Worm (Caenorhabditis elegans): Measurements from ENCODE around the gene F52D10.2.

The F52D10.2 gene

DNA sequence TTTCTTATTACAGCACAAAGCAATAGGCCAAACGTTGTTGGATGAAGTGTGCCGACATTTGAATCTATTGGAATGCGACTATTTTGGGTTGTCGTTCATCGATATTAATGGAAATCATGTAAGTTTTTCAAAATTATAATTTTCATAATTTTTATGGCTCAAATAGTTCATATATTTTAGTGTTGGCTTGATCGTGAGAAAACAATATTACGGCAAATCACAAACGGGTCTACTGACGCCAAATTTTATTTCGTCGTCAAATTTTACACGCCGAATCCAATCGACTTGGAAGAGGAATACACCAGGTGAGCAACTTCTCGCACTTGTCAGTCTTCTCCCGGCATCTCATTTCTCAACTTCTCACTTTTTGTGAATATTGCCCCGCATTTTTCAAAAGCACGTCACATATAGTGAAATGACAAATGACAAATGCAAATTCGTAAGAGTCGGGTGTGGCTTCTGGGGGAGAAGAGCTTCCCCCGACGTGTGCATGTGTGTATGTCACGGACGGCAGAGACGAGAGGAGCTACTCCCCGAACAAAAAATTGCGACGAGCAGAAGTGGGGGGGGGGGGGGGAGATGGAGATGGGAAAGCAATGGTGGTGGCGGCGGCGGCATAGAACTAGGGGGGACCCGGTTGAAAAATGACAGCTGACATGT is 15.0 kb downstream of the F52D10.2 start:
- TF ChIP-seq snpc-4 (tag; optimal IDR thresholded peaks at IDR 0.05) (no peak), lin-39 (tag; optimal IDR thresholded peaks at IDR 0.05) (peak; percentile 64), unc-62 (GFP tag; optimal IDR thresholded peaks at IDR 0.05) (peak; percentile 32)

DNA sequence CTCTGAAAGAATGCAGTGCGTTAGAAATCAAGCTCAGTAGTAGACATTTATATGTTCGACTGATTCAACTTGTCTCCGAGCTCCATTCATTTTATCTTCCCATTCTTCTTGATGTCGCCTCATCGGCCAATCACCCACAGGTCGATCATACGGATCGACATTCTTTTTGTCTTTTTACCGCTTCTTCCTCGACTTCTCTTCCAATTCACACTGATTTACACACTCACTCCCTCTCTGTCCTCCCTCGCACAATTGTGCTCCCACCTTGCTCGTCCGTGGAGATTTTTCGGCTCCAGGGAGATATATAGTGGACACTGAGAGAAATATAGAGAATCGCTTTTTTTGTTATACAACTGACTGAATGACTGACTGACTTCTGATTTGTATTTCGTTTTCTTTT is 17.4 kb downstream of the F52D10.2 start:
- no peak for TF ChIP-seq nhr-76 (tag; optimal IDR thresholded peaks at IDR 0.05)
- TF ChIP-seq skn-1 (tag; optimal IDR thresholded peaks at IDR 0.05), result no peak
- no peak for TF ChIP-seq nhr-25 (tag; optimal IDR thresholded peaks at IDR 0.05)
- TF ChIP-seq ztf-11 (tag; optimal IDR thresholded peaks at IDR 0.05), result no peak
- TF ChIP-seq nhr-43 (tag; optimal IDR thresholded peaks at IDR 0.05; ENCODE audit: poor library complexity, severe bottlenecking), result no peak

DNA sequence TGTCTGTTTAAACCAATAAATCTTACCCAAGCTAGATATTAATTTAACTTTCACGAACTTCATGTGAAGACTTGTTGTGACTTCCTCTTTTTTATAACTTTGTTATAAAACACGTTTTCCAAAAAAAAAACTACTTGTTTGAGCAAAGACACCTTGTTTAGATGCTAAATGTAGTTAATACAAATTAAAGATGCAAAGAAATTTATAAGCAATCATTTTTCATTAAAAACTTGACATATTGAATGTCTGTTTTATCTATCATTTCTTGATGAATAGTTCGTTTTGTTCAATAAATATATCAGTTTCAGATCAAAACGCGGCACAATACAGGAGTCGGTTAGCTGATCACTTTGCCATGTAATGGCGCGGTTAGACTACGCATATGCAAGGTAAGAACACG is 19.3 kb downstream of the F52D10.2 start, which contains the start of gene frm-3:
TSS of gene frm-3 (plus strand) at position 301 of the 400 bp plus-strand sequence.
- TF ChIP-seq ceh-82 (tag; optimal IDR thresholded peaks at IDR 0.05) (no peak), unc-62 (GFP tag; optimal IDR thresholded peaks at IDR 0.05) (no peak), nfya-1 (tag; optimal IDR thresholded peaks at IDR 0.05; ENCODE audit: insufficient read depth) (no peak), R02D3.7 (tag; optimal IDR thresholded peaks at IDR 0.05) (no peak), nhr-67 (tag; optimal IDR thresholded peaks at IDR 0.05) (no peak), aly-2 (tag; optimal IDR thresholded peaks at IDR 0.05) (no peak)

DNA sequence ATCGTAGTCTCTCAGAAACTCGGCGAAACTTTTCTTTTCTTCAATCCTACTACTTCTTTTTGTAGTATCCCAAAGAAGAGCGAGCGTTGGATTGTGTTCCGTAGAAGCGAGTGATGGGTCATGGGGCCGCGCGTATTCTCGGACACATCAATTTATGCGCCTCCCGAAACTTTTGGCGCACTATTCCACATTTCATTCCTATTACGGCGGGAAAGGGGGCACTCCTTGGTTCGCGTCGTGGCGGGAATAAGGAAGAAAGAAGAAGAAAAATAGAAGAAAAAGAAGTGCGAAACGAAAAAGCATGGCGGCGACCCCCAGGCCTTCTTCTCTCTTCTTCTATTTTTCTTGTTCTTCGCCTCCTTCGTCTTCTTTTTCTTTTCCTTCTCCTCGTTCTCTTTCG is 19.8 kb downstream of the F52D10.2 start:
- TF ChIP-seq aly-2 (tag; optimal IDR thresholded peaks at IDR 0.05) (no peak), lin-15B (tag; optimal IDR thresholded peaks at IDR 0.05) (no peak), daf-12 (tag; optimal IDR thresholded peaks at IDR 0.05) (no peak), egl-27 (tag; optimal IDR thresholded peaks at IDR 0.05) (no peak), nhr-237 (tag; optimal IDR thresholded peaks at IDR 0.05) (no peak), nhr-11 (tag; optimal IDR thresholded peaks at IDR 0.05) (no peak), unc-62 (GFP tag; optimal IDR thresholded peaks at IDR 0.05) (no peak), ztf-4 (tag; optimal IDR thresholded peaks at IDR 0.05) (no peak), nhr-23 (tag; optimal IDR thresholded peaks at IDR 0.05) (peak; percentile 6), lin-39 (tag; optimal IDR thresholded peaks at IDR 0.05) (peak; percentile 1), nhr-25 (tag; optimal IDR thresholded peaks at IDR 0.05) (no peak), unc-39 (tag; optimal IDR thresholded peaks at IDR 0.05) (no peak), skn-1 (tag; optimal IDR thresholded peaks at IDR 0.05) (no peak), nfya-1 (tag; optimal IDR thresholded peaks at IDR 0.05; ENCODE audit: insufficient read depth) (peak; percentile 41), ZK546.5 (tag; optimal IDR thresholded peaks at IDR 0.05) (no peak), nhr-67 (tag; optimal IDR thresholded peaks at IDR 0.05) (no peak), R02D3.7 (tag; optimal IDR thresholded peaks at IDR 0.05) (no peak), nhr-77 (tag; optimal IDR thresholded peaks at IDR 0.05) (no peak), ama-1 (optimal IDR thresholded peaks at IDR 0.05) (no peak), elt-2 (tag; optimal IDR thresholded peaks at IDR 0.05) (no peak), snpc-4 (tag; optimal IDR thresholded peaks at IDR 0.05) (no peak), hmg-11 (tag; optimal IDR thresholded peaks at IDR 0.05) (no peak), ceh-9 (tag; optimal IDR thresholded peaks at IDR 0.05) (no peak)

DNA sequence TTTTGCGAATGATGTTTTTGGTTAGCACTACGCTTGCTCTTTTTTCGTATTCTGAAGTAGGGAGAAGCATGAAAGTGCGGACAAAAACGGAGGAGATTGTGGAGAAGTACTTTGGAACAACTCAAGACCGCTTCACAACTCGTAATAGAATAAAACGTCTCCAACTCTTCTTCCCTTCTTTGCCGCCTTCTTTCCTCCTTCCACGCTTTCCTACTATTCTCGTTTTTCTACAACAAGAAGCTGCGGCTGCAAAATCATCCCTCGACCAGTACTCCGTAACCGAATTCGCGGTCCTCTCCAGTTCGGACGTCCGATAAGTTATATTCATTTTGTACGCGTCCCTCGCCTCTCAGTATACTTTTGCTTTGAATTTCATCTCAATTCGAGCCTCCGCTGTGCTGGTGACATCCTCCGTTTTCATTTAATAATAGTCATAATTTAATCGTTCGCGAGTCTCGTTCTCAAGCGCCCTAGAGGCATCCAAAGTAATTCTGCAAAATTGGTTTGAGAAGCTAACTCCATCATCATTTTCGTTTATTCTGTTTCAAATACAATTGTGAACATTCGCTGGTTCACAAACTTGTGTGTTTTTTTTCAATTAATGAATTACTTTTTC is 21.7 kb downstream of the F52D10.2 start:
- TF ChIP-seq ceh-9 (tag; optimal IDR thresholded peaks at IDR 0.05), result no peak
- TF ChIP-seq fkh-10 (GFP tag; optimal IDR thresholded peaks at IDR 0.05), result peak; percentile 71
- no peak for TF ChIP-seq R02D3.7 (tag; optimal IDR thresholded peaks at IDR 0.05)

DNA sequence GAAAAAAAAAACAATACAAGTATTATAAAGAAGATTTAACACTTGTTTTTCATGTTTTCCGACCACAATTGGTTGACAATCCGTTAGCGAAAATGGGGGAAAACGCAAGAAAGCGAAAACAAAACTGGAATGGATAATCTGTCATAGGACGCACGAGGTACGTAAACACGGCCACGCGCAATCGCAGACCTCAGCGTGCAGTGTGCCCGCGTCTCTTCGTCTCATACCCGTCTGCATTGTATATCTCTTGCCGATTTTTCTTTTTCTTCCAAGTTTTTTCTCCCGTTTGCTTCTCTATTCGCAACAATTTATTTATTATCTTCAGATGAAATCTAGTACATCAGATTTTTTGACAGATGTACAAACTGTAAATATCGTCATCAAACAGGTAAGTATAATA is 27.9 kb downstream of the F52D10.2 start, which contains the start of gene trpp-9:
TSS of gene trpp-9 (plus strand) at position 261 of the 400 bp plus-strand sequence.
- TF ChIP-seq lsy-12 (tag; optimal IDR thresholded peaks at IDR 0.05) (no peak), hmg-11 (tag; optimal IDR thresholded peaks at IDR 0.05) (peak; percentile 82), egl-5 (tag; optimal IDR thresholded peaks at IDR 0.05) (peak; percentile 76), nhr-43 (tag; optimal IDR thresholded peaks at IDR 0.05; ENCODE audit: poor library complexity, severe bottlenecking) (peak; percentile 42), ama-1 (optimal IDR thresholded peaks at IDR 0.05) (no peak), sea-2 (GFP tag; optimal IDR thresholded peaks at IDR 0.05) (no peak), nhr-28 (tag; optimal IDR thresholded peaks at IDR 0.05) (no peak), nhr-23 (tag; optimal IDR thresholded peaks at IDR 0.05) (peak; percentile 59), ceh-82 (tag; optimal IDR thresholded peaks at IDR 0.05) (no peak), nhr-77 (tag; optimal IDR thresholded peaks at IDR 0.05) (no peak), elt-1 (tag; optimal IDR thresholded peaks at IDR 0.05) (peak; percentile 74), tbx-2 (tag; optimal IDR thresholded peaks at IDR 0.05) (no peak), unc-39 (tag; optimal IDR thresholded peaks at IDR 0.05) (no peak), lin-39 (tag; optimal IDR thresholded peaks at IDR 0.05) (peak; percentile 79), fkh-2 (tag; optimal IDR thresholded peaks at IDR 0.05) (no peak), pha-4 (tag; optimal IDR thresholded peaks at IDR 0.05) (no peak), unc-62 (GFP tag; optimal IDR thresholded peaks at IDR 0.05) (no peak), nhr-25 (tag; optimal IDR thresholded peaks at IDR 0.05) (peak; percentile 66), R02D3.7 (tag; optimal IDR thresholded peaks at IDR 0.05) (no peak), nhr-11 (tag; optimal IDR thresholded peaks at IDR 0.05) (no peak), ztf-4 (tag; optimal IDR thresholded peaks at IDR 0.05) (no peak), snpc-4 (tag; optimal IDR thresholded peaks at IDR 0.05) (peak; percentile 52), lin-15B (tag; optimal IDR thresholded peaks at IDR 0.05) (no peak), elt-2 (tag; optimal IDR thresholded peaks at IDR 0.05) (peak; percentile 13), nfya-1 (tag; optimal IDR thresholded peaks at IDR 0.05; ENCODE audit: insufficient read depth) (peak; percentile 58), mdl-1 (tag; optimal IDR thresholded peaks at IDR 0.05) (peak; percentile 14), zag-1 (tag; optimal IDR thresholded peaks at IDR 0.05) (no peak)

Measured in whole organism, L3 larva.